Fruit fly (Drosophila melanogaster) Kc167 (cell line): ENCODE measurements around the gene Phlpp.

Experiments
- Myc ChIP-seq: fragments of >200 bp; optimal IDR thresholded peaks from 2 replicates; lab custom pipeline; 2017; ENCODE audit warnings: missing external identifiers
- Sin3A ChIP-seq: fragments of >200 bp; optimal IDR thresholded peaks from 2 replicates; lab custom pipeline; 2018; ENCODE audit warnings: missing external identifiers
- h ChIP-seq: fragments of >200 bp; optimal IDR thresholded peaks from 3 replicates; lab custom pipeline; 2018; ENCODE audit warnings: missing external identifiers
- insv ChIP-seq: fragments of >200 bp; optimal IDR thresholded peaks from 3 replicates; lab custom pipeline; 2018; ENCODE audit warnings: missing external identifiers
- psq ChIP-seq: fragments of >200 bp; optimal IDR thresholded peaks from 2 replicates; lab custom pipeline; 2017; ENCODE audit warnings: missing external identifiers
- ttk ChIP-seq: sonication (Bioruptor generic); optimal IDR thresholded peaks from 2 replicates; lab custom pipeline; 2017; ENCODE audit warnings: missing external identifiers

The Phlpp gene

DNA sequence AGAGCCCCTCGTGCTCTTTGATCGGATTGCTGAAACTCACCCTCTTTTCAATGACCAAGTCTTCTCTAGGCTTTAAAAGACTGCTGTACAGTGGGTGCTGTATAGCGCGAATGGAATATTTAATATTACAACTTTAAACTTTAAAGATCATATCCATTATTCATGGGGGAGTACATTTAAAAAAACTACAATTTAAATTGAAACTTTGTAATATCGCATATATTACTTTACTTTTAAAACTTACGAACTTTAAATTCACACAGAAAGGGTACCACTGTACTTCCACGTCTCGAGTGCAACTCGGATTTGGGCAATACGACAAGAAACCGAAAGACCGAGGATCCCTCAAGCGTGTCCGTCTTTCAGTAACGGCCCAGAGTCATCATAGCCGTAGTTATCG is at the start of gene Phlpp:
Gene Phlpp, plus strand, starts transcription at position 214 of the 400 bp plus-strand sequence.
- no peak for TF ChIP-seq ttk (lab: Kevin White, UChicago)
- TF ChIP-seq psq (lab: Kevin White, UChicago) = no peak
- TF ChIP-seq Sin3A (lab: Kevin White, UChicago) = no peak

DNA sequence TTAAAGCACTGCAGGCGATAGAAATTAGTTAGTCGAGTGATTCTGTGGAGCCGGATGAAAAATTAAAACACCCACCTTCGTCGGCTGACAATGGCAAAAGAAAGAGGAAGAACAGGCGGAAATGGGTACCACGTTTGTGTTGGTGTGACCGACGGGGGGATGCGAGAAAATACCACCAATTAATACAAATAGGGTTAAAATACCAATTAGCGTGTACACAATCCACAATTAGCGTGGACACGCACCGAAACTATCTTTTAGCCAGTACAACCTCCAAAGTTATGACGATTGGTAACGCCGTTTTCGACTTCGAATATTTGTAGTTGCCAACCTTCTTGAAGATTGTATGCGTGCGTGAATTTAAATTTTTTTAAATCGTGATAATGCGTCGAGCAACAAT is 49.8 kb upstream of the Phlpp start, which contains the start of gene RpL30:
Gene RpL30, minus strand, starts transcription at position 177 of the 400 bp plus-strand sequence.
- no peak for TF ChIP-seq ttk (lab: Kevin White, UChicago)
- no peak for TF ChIP-seq Myc
- TF ChIP-seq insv (lab: Kevin White, UChicago) = no peak
- no peak for TF ChIP-seq psq (lab: Kevin White, UChicago)
- TF ChIP-seq h (lab: Kevin White, UChicago) = no peak
- TF ChIP-seq Sin3A (lab: Kevin White, UChicago) = no peak

DNA sequence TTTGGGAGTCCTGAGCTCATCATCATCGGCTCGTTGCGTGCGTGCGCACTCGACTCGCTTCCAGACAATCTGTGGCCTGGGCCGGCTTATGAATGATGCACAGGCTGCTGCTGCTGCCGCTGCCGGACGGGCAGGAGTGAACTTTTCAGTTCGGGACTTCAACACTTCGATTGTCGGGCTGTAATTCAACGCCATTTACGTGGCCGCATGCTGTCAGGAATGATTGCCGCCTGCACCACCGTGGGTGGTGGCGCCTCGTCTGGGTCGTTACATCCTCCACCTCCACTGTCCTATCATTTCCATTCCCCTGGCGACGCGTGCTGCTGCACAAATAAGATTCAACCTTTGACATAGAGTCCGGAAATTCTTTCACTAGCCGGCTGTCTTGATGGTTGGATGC is 48.9 kb upstream of the Phlpp start:
- TF ChIP-seq Myc (no peak), Sin3A (lab: Kevin White, UChicago) (no peak), psq (lab: Kevin White, UChicago) (no peak), insv (lab: Kevin White, UChicago) (no peak), ttk (lab: Kevin White, UChicago) (no peak), h (lab: Kevin White, UChicago) (no peak)

DNA sequence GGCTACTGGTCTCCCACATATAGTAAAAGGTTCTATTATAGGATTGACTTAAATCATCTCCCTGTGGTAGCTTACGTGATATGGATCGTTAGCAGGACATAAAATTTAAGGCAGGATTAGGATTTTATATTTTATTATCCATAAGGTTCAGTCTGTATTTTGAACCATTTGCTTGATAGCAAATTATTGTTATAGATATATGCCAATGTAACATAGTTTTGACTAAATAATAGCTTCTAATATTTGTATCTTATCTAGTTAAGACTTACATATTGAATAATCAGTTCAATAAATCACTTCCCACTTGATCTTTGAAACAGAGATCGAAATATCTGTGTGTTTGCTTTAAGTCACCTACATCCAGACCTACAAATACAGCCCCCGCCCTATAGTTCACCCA is 48.4 kb upstream of the Phlpp start, which contains the start of gene robl37BC:
Gene robl37BC, plus strand, starts transcription at position 301 of the 400 bp plus-strand sequence.
- no peak for TF ChIP-seq insv (lab: Kevin White, UChicago)
- TF ChIP-seq h (lab: Kevin White, UChicago) = no peak
- no peak for TF ChIP-seq Sin3A (lab: Kevin White, UChicago)
- no peak for TF ChIP-seq Myc
- TF ChIP-seq psq (lab: Kevin White, UChicago) = no peak
- no peak for TF ChIP-seq ttk (lab: Kevin White, UChicago)

DNA sequence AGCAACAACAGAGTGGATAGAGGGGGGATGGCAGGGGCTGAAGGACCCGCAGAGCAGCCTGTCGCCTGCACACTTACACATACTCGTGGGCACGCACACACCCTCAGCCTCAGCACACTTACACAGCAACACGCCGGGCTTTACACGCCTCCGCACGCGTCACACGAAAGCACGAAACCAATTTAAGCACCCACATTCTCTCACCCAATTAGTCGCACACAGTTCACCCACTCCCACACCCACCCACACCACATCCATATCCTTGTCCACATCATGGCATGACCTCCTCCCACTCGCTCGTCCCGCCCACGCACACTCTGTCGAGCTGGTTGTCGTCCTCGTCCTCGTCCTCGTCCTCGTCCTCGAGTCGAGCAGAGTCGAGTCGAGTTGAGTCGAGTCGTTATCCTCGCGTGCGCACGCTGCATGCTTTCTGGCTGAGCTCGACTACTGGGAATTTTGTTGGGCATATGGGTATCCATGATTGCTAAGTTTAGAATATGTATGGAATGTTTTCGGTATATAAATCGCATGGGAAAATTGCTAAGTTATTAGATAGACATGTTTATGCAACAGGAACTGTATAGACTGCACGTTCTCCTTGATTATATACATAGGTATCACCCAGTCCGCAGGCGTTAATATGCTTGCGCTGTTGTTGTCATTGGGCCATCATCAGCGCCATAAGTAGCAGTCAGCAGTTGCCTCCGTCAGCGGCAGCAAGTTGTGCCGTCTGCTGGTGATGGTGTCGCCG is 46.9 kb upstream of the Phlpp start:
- TF ChIP-seq Sin3A (lab: Kevin White, UChicago) (no peak), psq (lab: Kevin White, UChicago) (no peak), Myc (no peak)

DNA sequence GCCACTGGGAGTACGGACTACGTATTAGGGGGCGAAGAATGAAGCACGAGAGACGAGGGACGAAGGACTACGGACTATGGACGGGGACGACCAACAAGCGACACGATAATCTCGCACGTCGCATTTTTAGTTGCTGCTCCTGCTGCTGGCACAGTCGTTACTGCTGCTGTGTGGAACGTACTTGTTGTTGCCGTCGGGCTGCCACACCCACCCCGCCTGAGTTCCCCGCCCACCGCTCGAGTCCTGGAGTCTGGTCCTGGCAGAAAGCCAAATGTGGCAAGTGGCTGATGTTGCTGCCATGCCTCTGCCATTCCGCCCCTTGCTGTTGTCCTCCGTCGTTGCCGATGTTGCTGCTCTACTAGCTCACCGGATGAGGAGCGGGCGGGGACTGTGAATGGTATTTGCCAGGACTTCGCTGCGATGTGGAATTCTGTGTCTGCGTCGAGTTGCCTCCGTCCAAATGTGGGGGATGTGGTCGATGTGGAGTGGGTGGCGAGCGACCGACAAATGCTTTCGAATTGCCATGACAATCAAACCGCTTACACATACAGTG is 46.1 kb upstream of the Phlpp start:
- no peak for TF ChIP-seq Sin3A (lab: Kevin White, UChicago)
- TF ChIP-seq Myc = no peak
- no peak for TF ChIP-seq psq (lab: Kevin White, UChicago)
- TF ChIP-seq ttk (lab: Kevin White, UChicago) = no peak
- TF ChIP-seq insv (lab: Kevin White, UChicago) = no peak
- TF ChIP-seq h (lab: Kevin White, UChicago) = no peak

DNA sequence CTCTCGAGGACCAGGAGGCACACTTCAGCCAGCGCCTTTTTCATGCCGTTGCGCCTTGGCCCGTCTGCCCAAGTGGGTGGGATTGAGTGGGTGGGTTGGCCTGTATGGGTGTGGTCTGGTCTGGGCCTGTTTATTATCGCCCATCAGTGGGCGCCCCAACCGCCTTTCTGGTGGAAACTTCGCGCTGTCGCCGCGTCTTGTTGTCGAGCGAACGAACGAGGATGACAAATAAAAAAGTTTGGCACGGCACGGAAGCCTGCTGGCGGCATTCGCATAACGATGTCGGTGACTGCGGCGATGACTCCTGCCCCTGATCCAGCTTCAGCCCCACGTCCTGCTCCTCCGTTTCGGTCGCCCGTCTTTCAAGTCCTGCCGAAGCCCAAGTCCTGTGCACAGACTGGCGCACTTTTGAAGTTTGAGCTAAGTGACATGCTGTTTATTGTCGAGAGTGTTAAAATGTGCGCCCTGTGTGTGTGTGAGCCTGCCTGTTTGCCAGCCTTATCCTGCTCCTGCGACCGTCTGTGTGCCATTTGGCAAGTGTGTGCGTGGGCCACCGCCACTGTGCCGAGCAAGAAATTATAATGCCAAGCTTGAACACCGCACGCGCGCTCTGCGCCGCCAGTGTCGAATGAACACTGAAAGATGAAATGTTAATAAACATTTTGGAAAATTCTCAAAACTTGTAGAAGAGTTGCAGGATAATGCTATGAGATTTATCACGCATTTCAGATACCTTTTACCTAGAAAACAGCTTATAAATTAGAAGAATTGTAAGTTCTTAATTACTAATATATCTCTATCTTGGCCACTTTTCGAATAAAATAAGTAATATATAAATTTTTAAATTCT is 44.7 kb upstream of the Phlpp start:
- TF ChIP-seq Myc (no peak), h (lab: Kevin White, UChicago) (no peak), Sin3A (lab: Kevin White, UChicago) (no peak), ttk (lab: Kevin White, UChicago) (no peak), psq (lab: Kevin White, UChicago) (no peak), insv (lab: Kevin White, UChicago) (no peak)

DNA sequence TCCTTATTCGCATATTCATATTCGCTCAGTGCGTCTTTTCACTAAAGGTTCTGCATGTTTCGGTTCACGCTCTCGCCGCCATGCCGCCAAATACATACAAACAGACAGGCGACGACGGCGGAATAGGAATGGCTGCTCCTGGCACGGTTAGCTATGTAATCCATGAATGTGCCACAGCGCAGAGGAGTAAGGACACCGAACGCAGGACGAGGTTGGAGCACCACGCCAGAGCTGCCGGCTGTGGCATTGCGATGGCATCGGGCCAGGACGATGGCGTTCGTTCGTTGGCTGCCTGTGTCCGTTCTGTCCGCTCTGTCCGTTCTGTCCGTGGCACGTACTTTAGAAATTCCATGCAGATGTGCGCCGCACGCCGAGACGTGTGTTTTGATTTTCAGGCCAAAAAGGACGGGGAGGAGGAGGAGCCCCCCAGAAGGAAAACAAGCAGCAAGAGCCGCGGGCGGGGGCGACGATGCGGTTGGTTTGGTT is 44.0 kb upstream of the Phlpp start:
- TF ChIP-seq ttk (lab: Kevin White, UChicago) (no peak), psq (lab: Kevin White, UChicago) (no peak), Sin3A (lab: Kevin White, UChicago) (no peak)

DNA sequence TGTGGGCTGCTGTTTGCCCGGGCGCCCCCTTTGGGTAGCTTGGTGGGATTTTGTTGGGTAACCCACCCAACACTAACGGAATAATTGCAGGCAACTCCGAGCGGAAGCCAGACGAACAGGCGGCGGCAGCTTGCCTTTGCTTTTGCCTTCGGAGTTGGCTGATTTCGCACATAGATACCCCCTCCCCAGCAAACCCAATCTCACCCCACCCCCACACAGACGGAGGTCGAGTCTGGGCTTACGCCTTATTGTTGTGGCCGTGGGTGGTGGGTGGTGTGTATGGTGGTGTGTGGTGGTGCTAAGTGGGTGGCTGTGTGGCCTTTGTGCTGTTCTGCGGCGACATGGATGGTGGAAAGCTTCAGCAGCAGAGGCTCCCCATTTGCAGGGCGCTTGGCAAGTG is 43.3 kb upstream of the Phlpp start:
- TF ChIP-seq Myc (no peak), Sin3A (lab: Kevin White, UChicago) (no peak), ttk (lab: Kevin White, UChicago) (no peak), insv (lab: Kevin White, UChicago) (no peak), psq (lab: Kevin White, UChicago) (no peak), h (lab: Kevin White, UChicago) (no peak)

DNA sequence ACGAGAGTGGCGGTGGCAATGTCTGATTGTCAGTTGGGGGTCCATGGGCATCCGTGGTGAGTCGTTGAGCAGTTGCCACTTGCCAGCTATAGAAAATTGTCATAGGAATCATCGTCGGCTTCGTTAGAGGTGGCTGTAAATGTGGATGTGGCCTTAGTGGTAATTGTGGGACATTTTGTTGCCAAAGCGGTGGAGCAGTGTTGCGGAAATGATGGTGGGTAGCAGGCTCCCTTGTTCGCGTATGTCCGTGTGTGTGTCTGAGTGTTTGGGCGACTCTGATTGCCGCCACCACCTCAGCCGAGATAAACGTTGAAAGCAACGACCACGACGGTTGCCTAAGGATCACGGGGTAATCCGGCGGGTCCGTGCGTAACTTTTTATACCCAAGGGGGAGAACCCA is 41.9 kb upstream of the Phlpp start:
- no peak for TF ChIP-seq insv (lab: Kevin White, UChicago)
- no peak for TF ChIP-seq Myc
- no peak for TF ChIP-seq ttk (lab: Kevin White, UChicago)
- no peak for TF ChIP-seq Sin3A (lab: Kevin White, UChicago)
- no peak for TF ChIP-seq psq (lab: Kevin White, UChicago)
- no peak for TF ChIP-seq h (lab: Kevin White, UChicago)

DNA sequence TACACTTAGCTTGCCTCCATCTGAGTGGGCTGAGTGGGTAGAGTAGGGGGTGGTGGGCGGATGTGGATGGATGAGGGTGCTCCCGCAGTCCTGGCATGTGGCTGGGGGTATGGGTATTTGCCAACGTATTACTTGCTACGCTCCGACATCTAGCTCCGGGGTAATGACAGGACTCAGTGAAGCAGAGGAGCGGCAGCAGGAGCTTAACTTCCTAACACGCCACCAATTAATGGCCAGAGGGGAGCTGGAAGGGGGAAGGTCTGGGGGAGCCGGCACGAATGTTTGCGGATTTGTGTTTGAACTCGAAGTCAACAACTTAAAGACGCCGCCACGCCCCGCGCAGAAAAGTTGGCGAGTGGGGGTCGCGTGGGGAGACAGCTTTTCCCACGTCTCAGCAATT is 40.7 kb upstream of the Phlpp start:
- no peak for TF ChIP-seq psq (lab: Kevin White, UChicago)
- no peak for TF ChIP-seq Myc
- no peak for TF ChIP-seq Sin3A (lab: Kevin White, UChicago)
- no peak for TF ChIP-seq h (lab: Kevin White, UChicago)
